Worm (Caenorhabditis elegans) whole organism, late embryonic: Measurements from ENCODE around the gene clec-137.

Experiments used
- F13H6.1 ChIP-seq: sonication (generic microtip); optimal IDR thresholded peaks from 2 replicates; lab custom pipeline; 2016; ENCODE audit warnings: missing genetic modification characterization, missing compliant biosample characterization
- T23F11.4 ChIP-seq: fragments of 200-800 bp; sonication (Bioruptor generic); optimal IDR thresholded peaks from 2 replicates; lab custom pipeline; 2018; ENCODE audit warnings: mild to moderate bottlenecking, missing genetic modification characterization, missing compliant biosample characterization
- Y22D7AL.16 ChIP-seq: sonication (generic microtip); optimal IDR thresholded peaks from 2 replicates; lab custom pipeline; 2016; ENCODE audit warnings: missing genetic modification characterization, missing compliant biosample characterization
- ahr-1 ChIP-seq: sonication (generic microtip); optimal IDR thresholded peaks from 2 replicates; lab custom pipeline; 2016; ENCODE audit warnings: missing genetic modification characterization, missing compliant biosample characterization
- ceh-14 ChIP-seq: sonication (generic microtip); optimal IDR thresholded peaks from 2 replicates; lab custom pipeline; 2016; ENCODE audit warnings: missing genotype, missing genetic modification characterization, missing compliant biosample characterization
- ceh-19 ChIP-seq: fragments of 200-800 bp; sonication (Bioruptor generic); optimal IDR thresholded peaks from 2 replicates; lab custom pipeline; 2018; ENCODE audit warnings: mild to moderate bottlenecking, missing genetic modification characterization, missing compliant biosample characterization
- ceh-2 ChIP-seq: sonication (generic microtip); optimal IDR thresholded peaks from 2 replicates; lab custom pipeline; 2016; ENCODE audit warnings: missing genotype, missing genetic modification characterization, missing compliant biosample characterization
- ceh-24 ChIP-seq: sonication (generic microtip); optimal IDR thresholded peaks from 2 replicates; lab custom pipeline; 2016; ENCODE audit warnings: mild to moderate bottlenecking, missing genetic modification characterization, missing compliant biosample characterization
- ceh-34 ChIP-seq: sonication (generic microtip); optimal IDR thresholded peaks from 2 replicates; lab custom pipeline; 2016; ENCODE audit warnings: mild to moderate bottlenecking, missing genetic modification characterization, missing compliant biosample characterization
- ceh-45 ChIP-seq: fragments of 200-800 bp; sonication (Bioruptor generic); IDR thresholded peaks from 2 replicates; pipeline ENCODE4 v1.3.6; 2022; ENCODE audit warnings: missing genetic modification reagents, missing genetic modification characterization, missing compliant biosample characterization
- ceh-48 ChIP-seq: sonication (generic microtip); optimal IDR thresholded peaks from 2 replicates; lab custom pipeline; 2016; ENCODE audit warnings: missing genetic modification characterization, inconsistent platforms, missing compliant biosample characterization
- ceh-6 ChIP-seq: fragments of 200-800 bp; sonication (Bioruptor generic); optimal IDR thresholded peaks from 2 replicates; lab custom pipeline; 2018; ENCODE audit warnings: mild to moderate bottlenecking, missing genetic modification characterization, missing compliant biosample characterization
- ceh-9 ChIP-seq: sonication (generic microtip); optimal IDR thresholded peaks from 2 replicates; lab custom pipeline; 2016; ENCODE audit warnings: mild to moderate bottlenecking, missing genetic modification characterization, inconsistent platforms, missing compliant biosample characterization
- che-1 ChIP-seq: sonication (generic microtip); optimal IDR thresholded peaks from 2 replicates; lab custom pipeline; 2016; ENCODE audit warnings: mild to moderate bottlenecking, missing genetic modification characterization, missing compliant biosample characterization
- dmd-4 ChIP-seq: sonication (generic microtip); optimal IDR thresholded peaks from 2 replicates; lab custom pipeline; 2016; ENCODE audit warnings: borderline replicate concordance, missing genetic modification characterization, missing compliant biosample characterization
- elt-4 ChIP-seq: sonication (generic microtip); optimal IDR thresholded peaks from 2 replicates; lab custom pipeline; 2016; ENCODE audit warnings: missing genetic modification characterization, missing compliant biosample characterization
- ets-4 ChIP-seq: sonication (generic microtip); optimal IDR thresholded peaks from 2 replicates; lab custom pipeline; 2016; ENCODE audit warnings: missing genetic modification characterization, missing compliant biosample characterization
- fax-1 ChIP-seq: sonication (generic microtip); optimal IDR thresholded peaks from 2 replicates; lab custom pipeline; 2016; ENCODE audit warnings: missing genotype, missing genetic modification characterization, missing compliant biosample characterization
- hlh-13 ChIP-seq: fragments of 200-800 bp; sonication (Bioruptor generic); optimal IDR thresholded peaks from 2 replicates; lab custom pipeline; 2018; ENCODE audit warnings: mild to moderate bottlenecking, missing genetic modification characterization, missing compliant biosample characterization
- hlh-15 ChIP-seq: sonication (generic microtip); optimal IDR thresholded peaks from 2 replicates; lab custom pipeline; 2016; ENCODE audit warnings: missing genetic modification characterization, missing compliant biosample characterization
- hlh-8 ChIP-seq: sonication (generic microtip); optimal IDR thresholded peaks from 2 replicates; lab custom pipeline; 2016; ENCODE audit warnings: missing genotype, missing genetic modification characterization, missing compliant biosample characterization
- lim-6 ChIP-seq: sonication (generic microtip); optimal IDR thresholded peaks from 2 replicates; lab custom pipeline; 2016; ENCODE audit warnings: missing genetic modification characterization, missing compliant biosample characterization
- lin-11 ChIP-seq: fragments of 200-800 bp; sonication (Bioruptor generic); optimal IDR thresholded peaks from 2 replicates; lab custom pipeline; 2018; ENCODE audit warnings: mild to moderate bottlenecking, missing genetic modification characterization, missing compliant biosample characterization
- madf-2 ChIP-seq: sonication (generic microtip); optimal IDR thresholded peaks from 2 replicates; lab custom pipeline; 2017; ENCODE audit warnings: missing genetic modification characterization, missing compliant biosample characterization
- mec-3 ChIP-seq: sonication (generic microtip); optimal IDR thresholded peaks from 2 replicates; lab custom pipeline; 2016; ENCODE audit warnings: borderline replicate concordance, missing genetic modification characterization, missing compliant biosample characterization
- nfya-1 ChIP-seq: sonication (generic microtip); optimal IDR thresholded peaks from 2 replicates; lab custom pipeline; 2017; ENCODE audit warnings: missing genetic modification characterization, mild to moderate bottlenecking, missing compliant biosample characterization, antibody characterized with exemption, moderate library complexity
- nhr-232 ChIP-seq: sonication (generic microtip); optimal IDR thresholded peaks from 2 replicates; lab custom pipeline; 2016; ENCODE audit warnings: missing genetic modification characterization, missing compliant biosample characterization
- pag-3 ChIP-seq: sonication (generic microtip); optimal IDR thresholded peaks from 2 replicates; lab custom pipeline; 2016; ENCODE audit warnings: missing compliant biosample characterization, missing genetic modification characterization, borderline replicate concordance
- pat-9 ChIP-seq: fragments of 200-800 bp; sonication (Bioruptor generic); optimal IDR thresholded peaks from 2 replicates; lab custom pipeline; 2018; ENCODE audit warnings: mild to moderate bottlenecking, missing genetic modification characterization, moderate library complexity, missing compliant biosample characterization
- pha-2 ChIP-seq: sonication (generic microtip); optimal IDR thresholded peaks from 2 replicates; lab custom pipeline; 2017; ENCODE audit warnings: mild to moderate bottlenecking, missing genetic modification characterization, missing compliant biosample characterization
- pqm-1 ChIP-seq: sonication (generic microtip); optimal IDR thresholded peaks from 2 replicates; lab custom pipeline; 2016; ENCODE audit warnings: missing genetic modification characterization, missing compliant biosample characterization
- ref-2 ChIP-seq: sonication (generic microtip); optimal IDR thresholded peaks from 2 replicates; lab custom pipeline; 2016; ENCODE audit warnings: missing genetic modification characterization, missing compliant biosample characterization
- sox-2 ChIP-seq: fragments of 200-800 bp; sonication (Bioruptor generic); IDR thresholded peaks from 2 replicates; pipeline ENCODE4 v1.3.6; 2022; ENCODE audit warnings: missing genetic modification reagents, missing genetic modification characterization, missing compliant biosample characterization
- sox-4 ChIP-seq: sonication (generic microtip); optimal IDR thresholded peaks from 2 replicates; lab custom pipeline; 2017; ENCODE audit warnings: mild to moderate bottlenecking, missing genetic modification characterization, inconsistent platforms, missing compliant biosample characterization
- syd-9 ChIP-seq: sonication (generic microtip); optimal IDR thresholded peaks from 2 replicates; lab custom pipeline; 2016; ENCODE audit warnings: mild to moderate bottlenecking, missing genetic modification characterization, moderate library complexity, missing compliant biosample characterization
- ttx-3 ChIP-seq: sonication (generic microtip); optimal IDR thresholded peaks from 2 replicates; lab custom pipeline; 2016; ENCODE audit warnings: missing genetic modification reagents, missing genetic modification characterization, missing compliant biosample characterization
- unc-3 ChIP-seq, 2 experiments: fragments of 200-800 bp in 1 of 2; sonication (Bioruptor generic) in 1 of 2; sonication (generic microtip) in 1 of 2; conservative IDR thresholded peaks in 1 of 2; optimal IDR thresholded peaks in 1 of 2; 2 replicates each; pipeline versions ENCODE4 v1.3.6 to Lab custom; 2016 to 2022; ENCODE audit warnings: missing compliant biosample characterization in 2 of 2, missing genetic modification characterization in 2 of 2, missing genetic modification reagents in 1 of 2
- unc-55 ChIP-seq: sonication (generic microtip); optimal IDR thresholded peaks from 2 replicates; lab custom pipeline; 2017; ENCODE audit warnings: missing biosample characterization, missing genetic modification reagents, missing genetic modification characterization
- unc-86 ChIP-seq: sonication (generic microtip); optimal IDR thresholded peaks from 2 replicates; lab custom pipeline; 2016; ENCODE audit warnings: missing genetic modification characterization, missing compliant biosample characterization
- zip-5 ChIP-seq: sonication (generic microtip); optimal IDR thresholded peaks from 2 replicates; lab custom pipeline; 2016; ENCODE audit warnings: missing genetic modification characterization, missing compliant biosample characterization

The clec-137 gene

ce11 chrII:4617990-4618389 lies at the start of gene clec-137:
Gene clec-137, minus strand, starts transcription at chrII:4618090.
- TF ChIP-seq ceh-9 (tag; lab: Kevin White, UChicago) (no peak), ceh-48 (tag; lab: Kevin White, UChicago) (no peak), Y22D7AL.16 (tag; lab: Kevin White, UChicago) (no peak), sox-4 (no peak), ceh-45 (GFP tag; lab: Robert Waterston, UW) (no peak), F13H6.1 (tag; lab: Kevin White, UChicago) (no peak), mec-3 (tag; lab: Kevin White, UChicago) (no peak), ceh-6 (GFP tag; lab: Kevin White, UChicago) (no peak), ref-2 (tag; lab: Kevin White, UChicago) (no peak), pag-3 (tag; lab: Kevin White, UChicago) (no peak), dmd-4 (no peak), madf-2 (tag; lab: Kevin White, UChicago) (no peak), zip-5 (no peak), ets-4 (no peak), hlh-13 (GFP tag; lab: Kevin White, UChicago) (no peak), hlh-15 (tag; lab: Kevin White, UChicago) (no peak)

- TF ChIP-seq ref-2 (tag; lab: Kevin White, UChicago) (no peak), zip-5 (no peak), ceh-24 (tag; lab: Kevin White, UChicago) (no peak), dmd-4 (no peak), unc-86 (tag; lab: Kevin White, UChicago) (no peak), lin-11 (tag; lab: Kevin White, UChicago) (no peak), ceh-6 (GFP tag; lab: Kevin White, UChicago) (no peak), pha-2 (tag; lab: Kevin White, UChicago) (no peak), fax-1 (tag; lab: Kevin White, UChicago) (no peak), ceh-2 (tag; lab: Kevin White, UChicago) (no peak), F13H6.1 (tag; lab: Kevin White, UChicago) (no peak), pat-9 (tag; lab: Kevin White, UChicago) (no peak), madf-2 (tag; lab: Kevin White, UChicago) (no peak)
Measured at ce11 chrII:4667572-4667971, 49.7 kb upstream of the clec-137 start, which contains the start of gene fut-5. Gene fut-5, minus strand, starts transcription at chrII:4667672.

- TF ChIP-seq mec-3 (tag; lab: Kevin White, UChicago) (no peak), ceh-34 (tag; lab: Kevin White, UChicago) (no peak), ref-2 (tag; lab: Kevin White, UChicago) (no peak), unc-55 (GFP tag; lab: Kevin White, UChicago) (no peak), ttx-3 (tag; lab: Kevin White, UChicago) (no peak), elt-4 (tag; lab: Kevin White, UChicago) (no peak), hlh-8 (tag; lab: Kevin White, UChicago) (no peak), ceh-14 (tag; lab: Kevin White, UChicago) (no peak), nfya-1 (tag; lab: Kevin White, UChicago) (no peak), sox-2 (GFP tag; lab: Robert Waterston, UW) (no peak), sox-4 (no peak), madf-2 (tag; lab: Kevin White, UChicago) (no peak), nhr-232 (no peak), ceh-19 (GFP tag; lab: Kevin White, UChicago) (no peak), che-1 (tag; lab: Kevin White, UChicago) (no peak), ahr-1 (no peak)
Measured at ce11 chrII:4665359-4665758, 47.5 kb upstream of the clec-137 start, which contains the start of gene T05A7.11. Gene T05A7.11, minus strand, starts transcription at chrII:4665459.

- TF ChIP-seq T23F11.4 (GFP tag; lab: Kevin White, UChicago) = no peak
- no peak for TF ChIP-seq unc-55 (GFP tag; lab: Kevin White, UChicago)
- TF ChIP-seq ets-4 = no peak
- no peak for TF ChIP-seq unc-3 (GFP tag; conservative IDR thresholded peaks at IDR 0.05; lab: Robert Waterston, UW)
- no peak for TF ChIP-seq unc-3 (tag; optimal IDR thresholded peaks at IDR 0.05; lab: Kevin White, UChicago)
- TF ChIP-seq fax-1 (tag; lab: Kevin White, UChicago) = no peak
- no peak for TF ChIP-seq lim-6 (tag; lab: Kevin White, UChicago)
- no peak for TF ChIP-seq ceh-19 (GFP tag; lab: Kevin White, UChicago)
- TF ChIP-seq pqm-1 (tag; lab: Kevin White, UChicago) = no peak
- TF ChIP-seq syd-9 = no peak
Measured at ce11 chrII:4663186-4663585, 45.3 kb upstream of the clec-137 start, which contains the start of gene T05A7.12. Gene T05A7.12, minus strand, starts transcription at chrII:4663286.
